Fruit fly (Drosophila melanogaster) whole organism, pupa: Measurements from ENCODE around the gene CG14227.

ENCODE experiments used
- CG10348 ChIP-seq: fragments of 200-800 bp; sonication (Bioruptor generic); IDR thresholded peaks from 2 replicates; pipeline ENCODE4 v1.3.6; 2022; ENCODE audit warnings: missing biosample characterization, missing genetic modification characterization
- CG12605 ChIP-seq: fragments of 200-800 bp; sonication (Bioruptor generic); IDR thresholded peaks from 2 replicates; pipeline ENCODE4 v1.3.6; 2022; ENCODE audit warnings: missing biosample characterization, missing genetic modification characterization
- CG13204 ChIP-seq: fragments of 200-800 bp; sonication (Bioruptor generic); optimal IDR thresholded peaks from 2 replicates; lab custom pipeline; 2018; ENCODE audit warnings: missing biosample characterization, mild to moderate bottlenecking, missing genetic modification characterization, moderate library complexity
- CG14655 ChIP-seq: fragments of 200-800 bp; sonication (Bioruptor generic); optimal IDR thresholded peaks from 3 replicates; lab custom pipeline; 2017; ENCODE audit warnings: mild to moderate bottlenecking, missing biosample characterization, missing genetic modification reagents, missing genetic modification characterization
- CG15710 ChIP-seq: fragments of 200-800 bp; sonication (Bioruptor generic); optimal IDR thresholded peaks from 2 replicates; lab custom pipeline; 2018; ENCODE audit warnings: missing biosample characterization, mild to moderate bottlenecking, missing genetic modification characterization, moderate library complexity
- CG17806 ChIP-seq: fragments of 200-800 bp; sonication (Bioruptor generic); optimal IDR thresholded peaks from 2 replicates; lab custom pipeline; 2018; ENCODE audit warnings: missing biosample characterization, mild to moderate bottlenecking, missing genetic modification characterization, moderate library complexity
- CG32121 ChIP-seq: fragments of 200-800 bp; sonication (Bioruptor generic); IDR thresholded peaks from 2 replicates; pipeline ENCODE4 v1.3.6; 2022; ENCODE audit warnings: missing biosample characterization, missing genetic modification characterization
- CG34367 ChIP-seq: fragments of 200-800 bp; sonication (Bioruptor generic); optimal IDR thresholded peaks from 2 replicates; lab custom pipeline; 2018; ENCODE audit warnings: missing biosample characterization, mild to moderate bottlenecking, missing genetic modification characterization
- CG4496 ChIP-seq: fragments of 200-800 bp; sonication (Bioruptor generic); IDR thresholded peaks from 3 replicates; pipeline ENCODE4 v1.3.6; 2022; ENCODE audit warnings: missing biosample characterization, missing genetic modification characterization
- CG8159 ChIP-seq: fragments of 200-800 bp; sonication (Bioruptor generic); optimal IDR thresholded peaks from 3 replicates; lab custom pipeline; 2018; ENCODE audit warnings: missing biosample characterization, mild to moderate bottlenecking, missing genetic modification characterization, moderate library complexity
- CG8301 ChIP-seq: fragments of 200-800 bp; sonication (Bioruptor generic); optimal IDR thresholded peaks from 2 replicates; lab custom pipeline; 2018; ENCODE audit warnings: missing biosample characterization, mild to moderate bottlenecking, missing genetic modification characterization
- CG9948 ChIP-seq: fragments of 200-800 bp; sonication (Bioruptor generic); optimal IDR thresholded peaks from 2 replicates; lab custom pipeline; 2018; ENCODE audit warnings: missing biosample characterization, mild to moderate bottlenecking, missing genetic modification characterization, moderate library complexity
- D1 ChIP-seq: fragments of 200-800 bp; sonication (Bioruptor generic); optimal IDR thresholded peaks from 2 replicates; lab custom pipeline; 2018; ENCODE audit warnings: missing biosample characterization, mild to moderate bottlenecking, missing genetic modification characterization, moderate library complexity
- EcR ChIP-seq: fragments of 200-800 bp; sonication (Bioruptor generic); optimal IDR thresholded peaks from 3 replicates; lab custom pipeline; 2019; ENCODE audit warnings: missing biosample characterization, missing genetic modification characterization, mild to moderate bottlenecking, moderate library complexity, missing genetic modification reagents
- Ets98B ChIP-seq: fragments of 200-800 bp; sonication (Bioruptor generic); IDR thresholded peaks from 2 replicates; pipeline ENCODE4 v1.3.6; 2022; ENCODE audit warnings: missing biosample characterization, missing genetic modification characterization
- Pif1A ChIP-seq: fragments of 200-800 bp; sonication (Bioruptor generic); optimal IDR thresholded peaks from 3 replicates; lab custom pipeline; 2016; ENCODE audit warnings: missing biosample characterization, missing genetic modification characterization
- Pif1B ChIP-seq: fragments of 200-800 bp; sonication (Bioruptor generic); optimal IDR thresholded peaks from 3 replicates; lab custom pipeline; 2016; ENCODE audit warnings: missing biosample characterization, missing genetic modification characterization
- Snoo ChIP-seq: fragments of 200-800 bp; sonication (Bioruptor generic); optimal IDR thresholded peaks from 3 replicates; lab custom pipeline; 2017; ENCODE audit warnings: missing biosample characterization, mild to moderate bottlenecking, missing genetic modification characterization, inconsistent platforms
- fd96Ca ChIP-seq: fragments of 200-800 bp; sonication (Bioruptor generic); IDR thresholded peaks from 3 replicates; pipeline ENCODE4 v1.3.6; 2022; ENCODE audit warnings: missing biosample characterization, missing genetic modification characterization
- gl ChIP-seq: fragments of 200-800 bp; sonication (Bioruptor generic); optimal IDR thresholded peaks from 2 replicates; lab custom pipeline; 2018; ENCODE audit warnings: missing biosample characterization, mild to moderate bottlenecking, missing genetic modification characterization
- rn ChIP-seq: fragments of 200-800 bp; sonication (Bioruptor generic); IDR thresholded peaks from 2 replicates; pipeline ENCODE4 v1.3.6; 2022; ENCODE audit warnings: missing biosample characterization, missing genetic modification characterization

CG14227 gene

dm6 chrX:19692951-19693698 lies 4.4 kb upstream of the CG14227 start, which contains the start of gene Mer:
Mer (minus strand) TSS chrX:19693500.
- TF ChIP-seq rn (GFP tag; lab: Robert Waterston, UW) (peak; percentile 66; the same call in 1 of the 2 replicates), fd96Ca (GFP tag; lab: Robert Waterston, UW) (peak; percentile 95), CG14655 (GFP tag; lab: Kevin White, UChicago) (no peak), CG13204 (GFP tag; lab: Kevin White, UChicago) (no peak), Ets98B (GFP tag; lab: Robert Waterston, UW) (peak; percentile 88), CG4496 (GFP tag; lab: Robert Waterston, UW) (peak; percentile 93), Snoo (tag; lab: Kevin White, UChicago) (peak; percentile 88), Pif1B (GFP tag; lab: Kevin White, UChicago) (no peak), CG32121 (peak; percentile 87), CG15710 (tag; lab: Kevin White, UChicago) (peak; percentile 82), CG17806 (tag; lab: Kevin White, UChicago) (peak; percentile 77), CG8301 (tag; lab: Kevin White, UChicago) (peak; percentile 87), EcR (GFP tag; lab: Kevin White, UChicago) (no peak), CG8159 (tag; lab: Kevin White, UChicago) (peak; percentile 82), gl (tag; lab: Kevin White, UChicago) (peak; percentile 79), CG10348 (GFP tag; lab: Robert Waterston, UW) (no peak), CG34367 (tag; lab: Kevin White, UChicago) (peak; percentile 76), CG12605 (GFP tag; lab: Robert Waterston, UW) (peak; percentile 73; the same call in 1 of the 2 replicates), D1 (tag; lab: Kevin White, UChicago) (no peak), CG9948 (peak; percentile 76), Pif1A (no peak)

- TF ChIP-seq CG8301 (tag; lab: Kevin White, UChicago), result no peak
- TF ChIP-seq Pif1B (GFP tag; lab: Kevin White, UChicago), result no peak
These were observed 1.3 kb upstream of the CG14227 start for dm6 chrX:19690050-19690449.

- no peak for TF ChIP-seq fd96Ca (GFP tag; lab: Robert Waterston, UW)
- TF ChIP-seq CG15710 (tag; lab: Kevin White, UChicago), result no peak
- peak; percentile 40; the same call in 1 of the 2 replicates for TF ChIP-seq CG32121
- TF ChIP-seq rn (GFP tag; lab: Robert Waterston, UW), result no peak
- TF ChIP-seq CG10348 (GFP tag; lab: Robert Waterston, UW), result 0 out of 2 replicates have a peak, but pooled peaks have one; percentile 10
- peak; percentile 14; the same call in 1 of the 2 replicates for TF ChIP-seq Ets98B (GFP tag; lab: Robert Waterston, UW)
- TF ChIP-seq CG4496 (GFP tag; lab: Robert Waterston, UW), result no peak
- TF ChIP-seq Pif1A, result no peak
- TF ChIP-seq CG14655 (GFP tag; lab: Kevin White, UChicago), result no peak
- no peak for TF ChIP-seq CG12605 (GFP tag; lab: Robert Waterston, UW)
- no peak for TF ChIP-seq CG34367 (tag; lab: Kevin White, UChicago)
- TF ChIP-seq EcR (GFP tag; lab: Kevin White, UChicago), result no peak
- no peak for TF ChIP-seq CG8159 (tag; lab: Kevin White, UChicago)
- no peak for TF ChIP-seq CG8301 (tag; lab: Kevin White, UChicago)
These were observed 4.7 kb downstream of the CG14227 start for dm6 chrX:19684048-19684447.

- TF ChIP-seq Ets98B (GFP tag; lab: Robert Waterston, UW) (peak; percentile 41; the same call in 1 of the 2 replicates), EcR (GFP tag; lab: Kevin White, UChicago) (no peak), CG14655 (GFP tag; lab: Kevin White, UChicago) (no peak), CG34367 (tag; lab: Kevin White, UChicago) (no peak), D1 (tag; lab: Kevin White, UChicago) (no peak), fd96Ca (GFP tag; lab: Robert Waterston, UW) (no peak), gl (tag; lab: Kevin White, UChicago) (no peak), CG4496 (GFP tag; lab: Robert Waterston, UW) (peak; percentile 29; the same call in 2 of the 3 replicates), Pif1B (GFP tag; lab: Kevin White, UChicago) (no peak), CG13204 (GFP tag; lab: Kevin White, UChicago) (peak; percentile 14), CG17806 (tag; lab: Kevin White, UChicago) (no peak), CG9948 (no peak), Snoo (tag; lab: Kevin White, UChicago) (no peak)
These were observed 5.5 kb downstream of the CG14227 start, which contains the start of the genes dome and Ubqn for dm6 chrX:19683040-19683875. dome (minus strand) TSS chrX:19683518. Ubqn (plus strand) TSS chrX:19683808.

- TF ChIP-seq Pif1A (no peak), CG15710 (tag; lab: Kevin White, UChicago) (no peak), rn (GFP tag; lab: Robert Waterston, UW) (no peak), EcR (GFP tag; lab: Kevin White, UChicago) (no peak), Snoo (tag; lab: Kevin White, UChicago) (no peak), CG8301 (tag; lab: Kevin White, UChicago) (no peak), gl (tag; lab: Kevin White, UChicago) (no peak)
These were observed 9.5 kb downstream of the CG14227 start for dm6 chrX:19679207-19679606.
